Worm (Caenorhabditis elegans): Measurements from ENCODE around the gene ttr-32.

The ttr-32 gene

ce11 chrIII:7616228-7616627, 50.0 kb downstream of the ttr-32 start, which contains the start of gene T04A6.1:
TSS of gene T04A6.1 (plus strand) at chrIII:7616528.
- TF ChIP-seq ztf-25 (GFP tag; IDR thresholded peaks at IDR 0.05) = no peak
- TF ChIP-seq gei-17 (GFP tag; optimal IDR thresholded peaks at IDR 0.05) = no peak
- TF ChIP-seq lsl-1 (GFP tag; optimal IDR thresholded peaks at IDR 0.05) = no peak
- no peak for TF ChIP-seq snpc-1.1 (tag; optimal IDR thresholded peaks at IDR 0.05; ENCODE audit: insufficient read depth)
- TF ChIP-seq B0261.1 (tag; optimal IDR thresholded peaks at IDR 0.05) = no peak
- no peak for TF ChIP-seq lir-1 (GFP tag; conservative IDR thresholded peaks at IDR 0.05)
- TF ChIP-seq somi-1 (GFP tag; optimal IDR thresholded peaks at IDR 0.05) = no peak
- no peak for TF ChIP-seq Y95B8A.8 (GFP tag; IDR thresholded peaks at IDR 0.05)
- no peak for TF ChIP-seq D2030.7 (GFP tag; IDR thresholded peaks at IDR 0.05)
- no peak for TF ChIP-seq Y53F4B.3 (GFP tag; IDR thresholded peaks at IDR 0.05)
- no peak for TF ChIP-seq egl-44 (GFP tag; IDR thresholded peaks at IDR 0.05)
- no peak for TF ChIP-seq ama-1 (optimal IDR thresholded peaks at IDR 0.05)
- no peak for TF ChIP-seq ama-1 (GFP tag; optimal IDR thresholded peaks at IDR 0.05)
- no peak for TF ChIP-seq fkh-3 (tag; optimal IDR thresholded peaks at IDR 0.05)
- no peak for TF ChIP-seq hlh-26 (GFP tag; conservative IDR thresholded peaks at IDR 0.05)
- no peak for TF ChIP-seq ceh-40 (GFP tag; IDR thresholded peaks at IDR 0.05)
- no peak for TF ChIP-seq ets-4 (GFP tag; optimal IDR thresholded peaks at IDR 0.05)
- no peak for TF ChIP-seq nhr-27 (tag; optimal IDR thresholded peaks at IDR 0.05)
- no peak for TF ChIP-seq F33H1.4 (GFP tag; IDR thresholded peaks at IDR 0.05)
- TF ChIP-seq ceh-79 (tag; optimal IDR thresholded peaks at IDR 0.05) = no peak
- TF ChIP-seq aptf-2 (GFP tag; conservative IDR thresholded peaks at IDR 0.05) = no peak
